Worm (Caenorhabditis elegans) whole organism, young adult: ENCODE results near the gene tag-266.

ENCODE experiments used
- B0261.1 ChIP-seq: sonication (generic microtip); optimal IDR thresholded peaks from 2 replicates; lab custom pipeline; 2016; ENCODE audit warnings: mild to moderate bottlenecking, missing genetic modification characterization, moderate library complexity, missing compliant biosample characterization
- F55B11.4 ChIP-seq: sonication (generic microtip); optimal IDR thresholded peaks from 2 replicates; lab custom pipeline; 2016; ENCODE audit warnings: missing compliant biosample characterization, missing genetic modification characterization, borderline replicate concordance; ENCODE audit not compliant: insufficient read depth
- T07F8.4 ChIP-seq: sonication (generic microtip); optimal IDR thresholded peaks from 2 replicates; lab custom pipeline; 2016; ENCODE audit warnings: mild to moderate bottlenecking, missing genetic modification characterization, moderate library complexity, missing compliant biosample characterization
- T26A5.8 ChIP-seq: sonication (generic microtip); optimal IDR thresholded peaks from 2 replicates; lab custom pipeline; 2016; ENCODE audit warnings: missing genetic modification characterization, missing compliant biosample characterization
- Y53G8AR.9 ChIP-seq: fragments of 200-800 bp; sonication (Bioruptor generic); conservative IDR thresholded peaks from 2 replicates; pipeline ENCODE4 v1.3.6; 2022; ENCODE audit warnings: missing genetic modification reagents, missing genetic modification characterization, missing compliant biosample characterization
- Y56A3A.18 ChIP-seq: fragments of 200-800 bp; sonication (Bioruptor generic); IDR thresholded peaks from 2 replicates; pipeline ENCODE4 v1.3.6; 2022; ENCODE audit warnings: missing genetic modification reagents, missing genetic modification characterization, missing compliant biosample characterization
- ZK185.1 ChIP-seq: sonication (generic microtip); optimal IDR thresholded peaks from 2 replicates; lab custom pipeline; 2016; ENCODE audit warnings: mild to moderate bottlenecking, missing genetic modification characterization, missing compliant biosample characterization; ENCODE audit not compliant: poor library complexity, severe bottlenecking
- aptf-3 ChIP-seq: fragments of 200-800 bp; sonication (Bioruptor generic); IDR thresholded peaks from 2 replicates; pipeline ENCODE4 v1.3.6; 2022; ENCODE audit warnings: missing genetic modification characterization, missing compliant biosample characterization
- attf-5 ChIP-seq: fragments of 200-800 bp; sonication (Bioruptor generic); optimal IDR thresholded peaks from 2 replicates; lab custom pipeline; 2018; ENCODE audit warnings: mild to moderate bottlenecking, missing genetic modification characterization, missing compliant biosample characterization
- attf-6 ChIP-seq: fragments of 200-800 bp; sonication (Bioruptor generic); IDR thresholded peaks from 2 replicates; pipeline ENCODE4 v1.3.6; 2022; ENCODE audit warnings: missing genetic modification reagents, missing genetic modification characterization, missing compliant biosample characterization
- ceh-79 ChIP-seq: sonication (generic microtip); optimal IDR thresholded peaks from 2 replicates; lab custom pipeline; 2017; ENCODE audit warnings: mild to moderate bottlenecking, missing genetic modification characterization, missing compliant biosample characterization
- dox-1 ChIP-seq: fragments of 200-800 bp; sonication (Bioruptor generic); IDR thresholded peaks from 2 replicates; pipeline ENCODE4 v1.3.6; 2022; ENCODE audit warnings: missing genetic modification reagents, missing genetic modification characterization, missing compliant biosample characterization
- ekl-4 ChIP-seq: fragments of 200-800 bp; sonication (Bioruptor generic); IDR thresholded peaks from 2 replicates; pipeline ENCODE4 v1.3.6; 2022; ENCODE audit warnings: missing genetic modification reagents, missing genetic modification characterization, missing compliant biosample characterization
- ets-4 ChIP-seq: fragments of 200-800 bp; sonication (Bioruptor generic); optimal IDR thresholded peaks from 2 replicates; lab custom pipeline; 2018; ENCODE audit warnings: mild to moderate bottlenecking, missing genetic modification characterization, missing compliant biosample characterization
- fkh-3 ChIP-seq: sonication (generic microtip); optimal IDR thresholded peaks from 2 replicates; lab custom pipeline; 2016; ENCODE audit warnings: mild to moderate bottlenecking, missing genetic modification characterization, missing compliant biosample characterization
- gei-17 ChIP-seq: fragments of 200-800 bp; sonication (Bioruptor generic); optimal IDR thresholded peaks from 2 replicates; lab custom pipeline; 2018; ENCODE audit warnings: mild to moderate bottlenecking, missing genetic modification characterization, missing compliant biosample characterization
- him-1 ChIP-seq: sonication (generic microtip); optimal IDR thresholded peaks from 2 replicates; lab custom pipeline; 2016; ENCODE audit warnings: missing genotype, missing genetic modification reagents, missing genetic modification characterization, missing compliant biosample characterization
- hmg-1.2 ChIP-seq: fragments of 200-800 bp; sonication (Bioruptor generic); IDR thresholded peaks from 2 replicates; pipeline ENCODE4 v1.3.6; 2022; ENCODE audit warnings: missing genetic modification reagents, missing genetic modification characterization, missing compliant biosample characterization
- hmg-20 ChIP-seq: fragments of 200-800 bp; sonication (Bioruptor generic); IDR thresholded peaks from 2 replicates; pipeline ENCODE4 v1.3.6; 2022; ENCODE audit warnings: missing genetic modification reagents, missing genetic modification characterization, missing compliant biosample characterization
- hrde-1 ChIP-seq: sonication (generic microtip); optimal IDR thresholded peaks from 2 replicates; lab custom pipeline; 2016; ENCODE audit warnings: missing genetic modification characterization, mild to moderate bottlenecking, missing compliant biosample characterization, moderate library complexity, missing genotype, missing genetic modification reagents, borderline replicate concordance
- hsf-1 ChIP-seq: fragments of 200-800 bp; sonication (Bioruptor generic); IDR thresholded peaks from 2 replicates; pipeline ENCODE4 v1.3.6; 2022; ENCODE audit warnings: missing genetic modification reagents, missing genetic modification characterization, missing compliant biosample characterization
- lin-26 ChIP-seq: fragments of 200-800 bp; sonication (Bioruptor generic); IDR thresholded peaks from 2 replicates; pipeline ENCODE4 v1.3.6; 2022; ENCODE audit warnings: missing genetic modification reagents, missing genetic modification characterization, missing compliant biosample characterization
- lin-40 ChIP-seq: sonication (generic microtip); optimal IDR thresholded peaks from 2 replicates; lab custom pipeline; 2016; ENCODE audit warnings: missing genetic modification characterization, mild to moderate bottlenecking, missing compliant biosample characterization, missing genotype, missing genetic modification reagents
- lin-54 ChIP-seq: fragments of 200-800 bp; sonication (Bioruptor generic); optimal IDR thresholded peaks from 2 replicates; lab custom pipeline; 2018; ENCODE audit warnings: mild to moderate bottlenecking, missing genetic modification characterization, missing compliant biosample characterization
- lir-1 ChIP-seq: fragments of 200-800 bp; sonication (Bioruptor generic); conservative IDR thresholded peaks from 2 replicates; pipeline ENCODE4 v1.3.6; 2022; ENCODE audit warnings: missing genetic modification reagents, missing genetic modification characterization, missing compliant biosample characterization
- lsl-1 ChIP-seq: fragments of 200-800 bp; sonication (Bioruptor generic); optimal IDR thresholded peaks from 2 replicates; lab custom pipeline; 2018; ENCODE audit warnings: mild to moderate bottlenecking, missing genetic modification characterization, moderate library complexity, missing compliant biosample characterization
- lsy-27 ChIP-seq: sonication (generic microtip); optimal IDR thresholded peaks from 2 replicates; lab custom pipeline; 2017; ENCODE audit warnings: missing genetic modification characterization, mild to moderate bottlenecking, missing compliant biosample characterization, antibody characterized with exemption, missing genotype, borderline replicate concordance; ENCODE audit not compliant: insufficient read depth
- mcd-1 ChIP-seq: fragments of 200-800 bp; sonication (Bioruptor generic); IDR thresholded peaks from 2 replicates; pipeline ENCODE4 v1.3.6; 2022; ENCODE audit warnings: missing genetic modification reagents, missing genetic modification characterization, missing compliant biosample characterization
- mes-4 ChIP-seq: sonication (generic microtip); optimal IDR thresholded peaks from 2 replicates; lab custom pipeline; 2016; ENCODE audit warnings: missing genotype, missing genetic modification characterization, missing compliant biosample characterization
- nfyb-1 ChIP-seq: fragments of 200-800 bp; sonication (Bioruptor generic); IDR thresholded peaks from 2 replicates; pipeline ENCODE4 v1.3.6; 2022; ENCODE audit warnings: missing genetic modification reagents, missing genetic modification characterization, missing compliant biosample characterization
- nhr-179 ChIP-seq: sonication (generic microtip); optimal IDR thresholded peaks from 2 replicates; lab custom pipeline; 2016; ENCODE audit warnings: mild to moderate bottlenecking, missing genetic modification characterization, missing compliant biosample characterization
- nhr-27 ChIP-seq: fragments of 200-800 bp; sonication (Bioruptor generic); optimal IDR thresholded peaks from 2 replicates; lab custom pipeline; 2018; ENCODE audit warnings: mild to moderate bottlenecking, missing genetic modification characterization, moderate library complexity, missing compliant biosample characterization
- rcor-1 ChIP-seq: fragments of 200-800 bp; sonication (Bioruptor generic); IDR thresholded peaks from 2 replicates; pipeline ENCODE4 v1.3.6; 2022; ENCODE audit warnings: missing genetic modification reagents, missing genetic modification characterization, missing compliant biosample characterization
- rec-8 ChIP-seq, 2 experiments: sonication (generic microtip); optimal IDR thresholded peaks; 2 replicates each; lab custom pipeline; 2016; ENCODE audit warnings: mild to moderate bottlenecking in 2 of 2, missing genetic modification characterization in 2 of 2, missing genetic modification reagents in 2 of 2, missing genotype in 2 of 2, missing biosample characterization in 1 of 2, missing compliant biosample characterization in 1 of 2, moderate library complexity in 1 of 2
- rpc-1 ChIP-seq, 2 experiments: fragments of 150-350 bp in 1 of 2; sonication (generic microtip) in 1 of 2; optimal IDR thresholded peaks; 2 replicates each; lab custom pipeline; 2014 to 2018; ENCODE audit warnings: missing biosample characterization in 1 of 2, missing genetic modification characterization in 1 of 2, missing genetic modification reagents in 1 of 2, missing genotype in 1 of 2
- sdz-38 ChIP-seq: sonication (generic microtip); optimal IDR thresholded peaks from 2 replicates; lab custom pipeline; 2016; ENCODE audit warnings: missing genotype, missing genetic modification characterization, missing compliant biosample characterization
- snpc-4 ChIP-seq, 5 experiments: fragments of 150-350 bp in 1 of 5; sonication (generic microtip) in 4 of 5; optimal IDR thresholded peaks; 2 replicates each; lab custom pipeline; 2014 to 2018; ENCODE audit warnings: missing genetic modification characterization in 5 of 5, missing biosample characterization in 3 of 5, antibody characterized with exemption in 2 of 5, mild to moderate bottlenecking in 2 of 5, missing compliant biosample characterization in 2 of 5, missing genotype in 2 of 5, moderate library complexity in 2 of 5, missing genetic modification reagents in 1 of 5
- sptf-2 ChIP-seq: fragments of 200-800 bp; sonication (Bioruptor generic); optimal IDR thresholded peaks from 2 replicates; lab custom pipeline; 2018; ENCODE audit warnings: mild to moderate bottlenecking, missing genetic modification characterization, missing compliant biosample characterization
- tbp1 ChIP-seq: fragments of 200-800 bp; sonication (Bioruptor generic); optimal IDR thresholded peaks from 2 replicates; lab custom pipeline; 2018; ENCODE audit warnings: mild to moderate bottlenecking, missing genetic modification characterization, missing compliant biosample characterization
- ztf-22 ChIP-seq: fragments of 200-800 bp; sonication (Bioruptor generic); optimal IDR thresholded peaks from 2 replicates; lab custom pipeline; 2018; ENCODE audit warnings: mild to moderate bottlenecking, missing genetic modification characterization, moderate library complexity, missing compliant biosample characterization
- ztf-25 ChIP-seq: fragments of 200-800 bp; sonication (Bioruptor generic); IDR thresholded peaks from 2 replicates; pipeline ENCODE4 v1.3.6; 2022; ENCODE audit warnings: missing genetic modification reagents, missing genetic modification characterization, missing compliant biosample characterization

The tag-266 gene

DNA sequence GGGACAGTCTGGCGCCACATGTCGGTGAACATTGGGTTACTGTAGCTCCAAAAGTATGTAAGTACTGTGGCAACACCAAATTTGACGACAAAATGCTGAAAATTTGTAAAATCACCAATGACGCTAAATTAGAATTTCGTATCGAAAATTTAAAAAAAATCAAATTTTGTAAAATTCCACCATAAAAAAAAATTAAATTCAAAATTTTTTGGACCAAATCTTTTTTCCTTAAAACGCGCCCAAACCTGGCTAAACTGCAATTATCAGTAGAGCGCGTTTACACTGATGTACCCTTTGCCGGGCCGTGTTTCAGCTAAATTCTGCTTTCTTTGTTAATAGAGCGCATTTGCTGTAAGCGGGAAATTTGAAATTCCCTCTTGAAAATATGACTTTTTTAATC is 8.6 kb downstream of the tag-266 start, which contains the start of gene T19C3.6:
Gene T19C3.6, minus strand, starts transcription at position 101 of the 400 bp plus-strand sequence.
- TF ChIP-seq nhr-27 (no peak), lsl-1 (GFP tag; lab: Kevin White, UChicago) (peak; percentile 36), lin-26 (GFP tag; lab: Robert Waterston, UW) (no peak), snpc-4 (GFP tag; optimal IDR thresholded peaks at IDR 0.05; lab: Kevin White, UChicago) (no peak), snpc-4 (tag; optimal IDR thresholded peaks at IDR 0.05; lab: Kevin White, UChicago) (no peak), lin-54 (GFP tag; lab: Kevin White, UChicago) (no peak), mcd-1 (GFP tag; lab: Robert Waterston, UW) (peak; percentile 45; the same call in 1 of the 2 replicates), rcor-1 (GFP tag; lab: Robert Waterston, UW) (no peak), nhr-179 (tag; lab: Kevin White, UChicago) (no peak), him-1 (tag; lab: Kevin White, UChicago) (peak; percentile 35), rec-8 (tag; optimal IDR thresholded peaks at IDR 0.05; lab: Kevin White, UChicago) (no peak)

DNA sequence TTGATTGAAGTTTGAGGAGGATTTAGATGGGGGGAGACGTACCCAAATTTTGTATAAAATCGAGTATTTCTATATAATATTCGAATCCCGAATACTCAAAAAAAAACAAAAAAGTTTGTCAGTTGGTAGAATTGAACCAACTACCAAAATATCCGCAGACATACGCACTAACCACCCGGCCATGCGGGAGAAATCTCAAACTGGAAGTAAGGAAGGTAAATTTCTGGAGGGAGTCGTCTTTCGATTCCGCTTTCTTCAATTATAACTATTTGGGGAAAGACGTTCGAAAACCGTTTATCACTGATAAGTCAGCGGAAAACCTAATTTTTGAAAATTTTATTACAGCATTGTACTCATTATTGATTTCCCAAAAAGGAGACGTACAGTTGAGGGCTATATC is 11.1 kb downstream of the tag-266 start:
- 0 out of 2 replicates have a peak, but pooled peaks have one; percentile 57 for TF ChIP-seq ztf-25 (GFP tag; lab: Robert Waterston, UW)
- peak; percentile 54 for TF ChIP-seq lin-26 (GFP tag; lab: Robert Waterston, UW)
- TF ChIP-seq Y56A3A.18 (GFP tag; lab: Robert Waterston, UW), result peak; percentile 75; the same call in 1 of the 2 replicates
- TF ChIP-seq nfyb-1, result peak; percentile 65
- TF ChIP-seq B0261.1 (tag; lab: Kevin White, UChicago), result peak; percentile 58
- peak; percentile 84 for TF ChIP-seq tbp1 (GFP tag; lab: Kevin White, UChicago)
- TF ChIP-seq Y53G8AR.9 (GFP tag; lab: Robert Waterston, UW), result 0 out of 2 replicates have a peak, but pooled peaks have one; percentile 42
- TF ChIP-seq mcd-1 (GFP tag; lab: Robert Waterston, UW), result peak; percentile 49
- TF ChIP-seq aptf-3 (GFP tag; lab: Robert Waterston, UW), result 0 out of 2 replicates have a peak, but pooled peaks have one; percentile 31
- TF ChIP-seq dox-1 (GFP tag; lab: Robert Waterston, UW), result 0 out of 2 replicates have a peak, but pooled peaks have one; percentile 21
- peak; percentile 44 for TF ChIP-seq hmg-1.2 (GFP tag; lab: Robert Waterston, UW)
- TF ChIP-seq rpc-1 (optimal IDR thresholded peaks at IDR 0.05; lab: Kevin White, UChicago), result peak; percentile 6
- peak; percentile 47 for TF ChIP-seq rpc-1 (tag; optimal IDR thresholded peaks at IDR 0.05; lab: Kevin White, UChicago)

DNA sequence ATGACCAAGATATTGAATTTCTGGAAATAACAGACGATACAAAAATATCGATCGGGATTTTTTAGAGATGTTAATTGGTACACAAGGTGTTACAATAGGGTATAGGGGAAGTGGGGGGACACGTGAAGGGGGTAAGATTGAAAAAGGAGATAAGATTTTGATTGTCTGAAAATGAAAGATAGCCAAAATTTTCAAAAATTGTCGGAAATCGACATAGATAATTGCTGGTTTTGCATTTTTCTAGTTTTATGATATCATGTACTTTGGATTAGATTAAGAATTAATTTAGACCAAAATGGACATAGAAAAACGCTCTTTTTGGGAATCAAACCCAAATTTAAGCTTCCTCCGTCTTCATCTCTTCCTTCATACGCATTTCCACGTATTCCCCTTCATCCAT is 12.2 kb downstream of the tag-266 start, which contains the start of gene T19C3.5:
Gene T19C3.5, minus strand, starts transcription at position 101 of the 400 bp plus-strand sequence.
- no peak for TF ChIP-seq Y56A3A.18 (GFP tag; lab: Robert Waterston, UW)
- TF ChIP-seq lin-40 (tag; lab: Kevin White, UChicago), result no peak
- no peak for TF ChIP-seq sptf-2 (GFP tag; lab: Kevin White, UChicago)
- no peak for TF ChIP-seq mes-4 (tag; lab: Kevin White, UChicago)
- no peak for TF ChIP-seq gei-17 (GFP tag; lab: Kevin White, UChicago)
- no peak for TF ChIP-seq T07F8.4 (tag; lab: Kevin White, UChicago)
- no peak for TF ChIP-seq ZK185.1 (tag; lab: Kevin White, UChicago)
- no peak for TF ChIP-seq lir-1 (GFP tag; lab: Robert Waterston, UW)
- no peak for TF ChIP-seq ets-4 (GFP tag; lab: Kevin White, UChicago)
- TF ChIP-seq fkh-3 (tag; lab: Kevin White, UChicago), result no peak
- TF ChIP-seq, all 124 proteins: peak for 0

DNA sequence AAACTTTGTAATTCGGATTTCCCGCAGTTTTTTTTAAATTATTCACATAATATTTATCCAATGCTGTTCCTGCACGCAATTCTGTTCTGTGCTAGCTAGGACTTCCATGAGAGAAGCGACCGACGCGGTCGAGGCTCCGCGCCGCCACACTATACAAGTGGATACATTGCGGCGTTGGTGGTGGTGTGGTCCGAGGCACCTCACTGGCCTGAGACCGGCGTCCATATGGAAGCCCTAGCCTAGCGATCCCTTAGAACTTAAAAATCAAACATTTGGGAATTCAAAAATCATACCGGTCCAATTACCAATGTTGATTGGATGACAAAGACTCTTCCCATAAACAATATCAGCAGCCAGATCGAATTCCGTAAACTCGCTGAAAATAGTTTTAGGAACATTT is 13.9 kb downstream of the tag-266 start:
- TF ChIP-seq nhr-27, result no peak
- TF ChIP-seq hmg-20 (GFP tag; lab: Robert Waterston, UW), result no peak
- TF ChIP-seq attf-5 (GFP tag; lab: Kevin White, UChicago), result no peak
- TF ChIP-seq ceh-79 (tag; lab: Kevin White, UChicago), result no peak
- TF ChIP-seq lsy-27 (tag; lab: Kevin White, UChicago), result no peak
- TF ChIP-seq hrde-1, result no peak
- no peak for TF ChIP-seq aptf-3 (GFP tag; lab: Robert Waterston, UW)
- TF ChIP-seq F55B11.4 (tag; lab: Kevin White, UChicago), result no peak
- no peak for TF ChIP-seq sdz-38 (tag; lab: Kevin White, UChicago)
- TF ChIP-seq ekl-4 (GFP tag; lab: Robert Waterston, UW), result no peak
- TF ChIP-seq rcor-1 (GFP tag; lab: Robert Waterston, UW), result no peak
- no peak for TF ChIP-seq attf-6
- no peak for TF ChIP-seq ztf-22
- TF ChIP-seq hsf-1, result no peak
- no peak for TF ChIP-seq T26A5.8 (tag; lab: Kevin White, UChicago)
